Worm (Caenorhabditis elegans) whole organism, mixed stage, embryonic: ENCODE data around the gene C40H1.7.

Experiments
- M03D4.4 ChIP-seq: sonication (generic microtip); optimal IDR thresholded peaks from 2 replicates; lab custom pipeline; 2017; ENCODE audit warnings: mild to moderate bottlenecking, missing genetic modification characterization, missing compliant biosample characterization
- blmp-1 ChIP-seq: fragments of 150-350 bp; optimal IDR thresholded peaks from 2 replicates; lab custom pipeline; 2014; ENCODE audit warnings: missing biosample characterization, missing genetic modification characterization
- ceh-39 ChIP-seq: fragments of 150-350 bp; optimal IDR thresholded peaks from 2 replicates; lab custom pipeline; 2014; ENCODE audit warnings: missing biosample characterization, missing genetic modification characterization
- ceh-43 ChIP-seq: fragments of 200-800 bp; sonication (Bioruptor generic); optimal IDR thresholded peaks from 2 replicates; lab custom pipeline; 2018; ENCODE audit warnings: mild to moderate bottlenecking, missing genetic modification characterization, moderate library complexity, missing compliant biosample characterization
- ceh-83 ChIP-seq: fragments of 200-800 bp; sonication (Bioruptor generic); optimal IDR thresholded peaks from 2 replicates; lab custom pipeline; 2018; ENCODE audit warnings: mild to moderate bottlenecking, missing genetic modification characterization, missing compliant biosample characterization
- ces-1 ChIP-seq: fragments of 150-350 bp; optimal IDR thresholded peaks from 2 replicates; lab custom pipeline; 2014; ENCODE audit warnings: missing biosample characterization, missing genetic modification reagents, missing genetic modification characterization
- drap-1 ChIP-seq: fragments of 200-800 bp; sonication (Bioruptor generic); optimal IDR thresholded peaks from 3 replicates; lab custom pipeline; 2018; ENCODE audit warnings: mild to moderate bottlenecking, missing genetic modification characterization, missing compliant biosample characterization
- elt-1 ChIP-seq: sonication (generic microtip); optimal IDR thresholded peaks from 2 replicates; lab custom pipeline; 2017; ENCODE audit warnings: missing genetic modification characterization, mild to moderate bottlenecking, missing compliant biosample characterization, antibody characterized with exemption, moderate library complexity, borderline replicate concordance; ENCODE audit not compliant: insufficient read depth
- elt-3 ChIP-seq: fragments of 150-350 bp; optimal IDR thresholded peaks from 2 replicates; lab custom pipeline; 2014; ENCODE audit warnings: missing biosample characterization, missing genetic modification characterization
- ham-2 ChIP-seq: fragments of 200-800 bp; sonication (Bioruptor generic); optimal IDR thresholded peaks from 2 replicates; lab custom pipeline; 2018; ENCODE audit warnings: mild to moderate bottlenecking, missing genetic modification characterization, missing compliant biosample characterization
- hlh-1 ChIP-seq: fragments of 150-350 bp; optimal IDR thresholded peaks from 2 replicates; lab custom pipeline; 2014; ENCODE audit warnings: missing biosample characterization, missing genetic modification reagents, missing genetic modification characterization
- lin-13 ChIP-seq: fragments of 150-350 bp; optimal IDR thresholded peaks from 2 replicates; lab custom pipeline; 2014; ENCODE audit warnings: missing biosample characterization, missing genetic modification characterization
- lin-32 ChIP-seq: fragments of 200-800 bp; sonication (Bioruptor generic); optimal IDR thresholded peaks from 2 replicates; lab custom pipeline; 2018; ENCODE audit warnings: mild to moderate bottlenecking, missing genetic modification characterization, missing compliant biosample characterization
- mab-5 ChIP-seq: fragments of 150-350 bp; optimal IDR thresholded peaks from 2 replicates; lab custom pipeline; 2014; ENCODE audit warnings: missing biosample characterization, missing genetic modification characterization
- mep-1 ChIP-seq: fragments of 150-350 bp; optimal IDR thresholded peaks from 2 replicates; lab custom pipeline; 2017; ENCODE audit warnings: missing biosample characterization, missing genetic modification reagents, missing genetic modification characterization, inconsistent platforms
- mls-2 ChIP-seq: sonication (generic microtip); optimal IDR thresholded peaks from 2 replicates; lab custom pipeline; 2016; ENCODE audit warnings: mild to moderate bottlenecking, missing genetic modification characterization, moderate library complexity, missing compliant biosample characterization
- nhr-2 ChIP-seq: fragments of 150-350 bp; optimal IDR thresholded peaks from 2 replicates; lab custom pipeline; 2014; ENCODE audit warnings: missing biosample characterization, missing genetic modification characterization
- nhr-237 ChIP-seq: fragments of 150-350 bp; optimal IDR thresholded peaks from 2 replicates; lab custom pipeline; 2014; ENCODE audit warnings: missing biosample characterization, missing genetic modification characterization
- nhr-28 ChIP-seq: fragments of 150-350 bp; optimal IDR thresholded peaks from 2 replicates; lab custom pipeline; 2014; ENCODE audit warnings: missing biosample characterization, missing genetic modification characterization
- nhr-76 ChIP-seq: sonication (generic microtip); optimal IDR thresholded peaks from 2 replicates; lab custom pipeline; 2017; ENCODE audit warnings: missing biosample characterization, missing genetic modification characterization
- pha-4 ChIP-seq: fragments of 150-350 bp; optimal IDR thresholded peaks from 2 replicates; lab custom pipeline; 2018; ENCODE audit warnings: missing biosample characterization, missing genetic modification reagents, missing genetic modification characterization
- sem-2 ChIP-seq: fragments of 200-800 bp; sonication (Bioruptor generic); optimal IDR thresholded peaks from 2 replicates; lab custom pipeline; 2018; ENCODE audit warnings: mild to moderate bottlenecking, missing genetic modification characterization, missing compliant biosample characterization
- snpc-4 ChIP-seq: fragments of 150-350 bp; optimal IDR thresholded peaks from 2 replicates; lab custom pipeline; 2014; ENCODE audit warnings: missing biosample characterization, missing genetic modification characterization
- sptf-1 ChIP-seq: sonication (generic microtip); optimal IDR thresholded peaks from 2 replicates; lab custom pipeline; 2017; ENCODE audit warnings: mild to moderate bottlenecking, missing genetic modification characterization, moderate library complexity, missing compliant biosample characterization
- tbx-8 ChIP-seq: fragments of 200-800 bp; sonication (Bioruptor generic); optimal IDR thresholded peaks from 2 replicates; lab custom pipeline; 2018; ENCODE audit warnings: mild to moderate bottlenecking, missing genetic modification characterization, moderate library complexity, missing compliant biosample characterization
- unc-120 ChIP-seq: sonication (generic microtip); optimal IDR thresholded peaks from 2 replicates; lab custom pipeline; 2017; ENCODE audit warnings: missing genetic modification characterization, missing compliant biosample characterization; ENCODE audit not compliant: poor library complexity, severe bottlenecking
- unc-39 ChIP-seq: fragments of 150-350 bp; optimal IDR thresholded peaks from 2 replicates; lab custom pipeline; 2014; ENCODE audit warnings: missing biosample characterization, missing genetic modification characterization
- unc-62 ChIP-seq: fragments of 150-350 bp; optimal IDR thresholded peaks from 2 replicates; lab custom pipeline; 2014; ENCODE audit warnings: missing biosample characterization, missing genetic modification reagents, missing genetic modification characterization
- zip-8 ChIP-seq: fragments of 150-350 bp; optimal IDR thresholded peaks from 2 replicates; lab custom pipeline; 2014; ENCODE audit warnings: missing biosample characterization, missing genetic modification characterization
- ztf-11 ChIP-seq: fragments of 150-350 bp; optimal IDR thresholded peaks from 2 replicates; lab custom pipeline; 2014; ENCODE audit warnings: missing biosample characterization, missing genetic modification characterization

Gene C40H1.7

ce11 chrIII:9336807-9337206 lies 12.0 kb downstream of the C40H1.7 start:
- TF ChIP-seq ces-1 (GFP tag; lab: Kevin White, UChicago) (no peak), nhr-76 (no peak), M03D4.4 (no peak), ztf-11 (tag; lab: Kevin White, UChicago) (no peak), ham-2 (no peak), mab-5 (tag; lab: Kevin White, UChicago) (no peak), ceh-43 (GFP tag; lab: Kevin White, UChicago) (no peak), pha-4 (tag; lab: Kevin White, UChicago) (no peak), nhr-2 (tag; lab: Kevin White, UChicago) (no peak), sem-2 (no peak), sptf-1 (tag; lab: Kevin White, UChicago) (no peak), nhr-28 (tag; lab: Kevin White, UChicago) (no peak), blmp-1 (tag; lab: Kevin White, UChicago) (no peak), snpc-4 (tag; lab: Kevin White, UChicago) (no peak), unc-62 (no peak), unc-120 (tag; lab: Kevin White, UChicago) (no peak), mep-1 (no peak)

- TF ChIP-seq ceh-43 (GFP tag; lab: Kevin White, UChicago) = no peak
- no peak for TF ChIP-seq tbx-8 (GFP tag; lab: Kevin White, UChicago)
- no peak for TF ChIP-seq lin-13 (tag; lab: Kevin White, UChicago)
- no peak for TF ChIP-seq nhr-2 (tag; lab: Kevin White, UChicago)
- TF ChIP-seq lin-32 (GFP tag; lab: Kevin White, UChicago) = no peak
- TF ChIP-seq snpc-4 (tag; lab: Kevin White, UChicago) = no peak
- no peak for TF ChIP-seq unc-39 (tag; lab: Kevin White, UChicago)
- no peak for TF ChIP-seq nhr-237 (tag; lab: Kevin White, UChicago)
- TF ChIP-seq, all 35 proteins: peak for 0
These were observed 13.1 kb downstream of the C40H1.7 start for ce11 chrIII:9337968-9338367.

ce11 chrIII:9340025-9340424 lies 15.2 kb downstream of the C40H1.7 start:
- TF ChIP-seq ceh-83 = no peak
- no peak for TF ChIP-seq snpc-4 (tag; lab: Kevin White, UChicago)
- TF ChIP-seq ceh-43 (GFP tag; lab: Kevin White, UChicago) = no peak
- no peak for TF ChIP-seq ces-1 (GFP tag; lab: Kevin White, UChicago)
- TF ChIP-seq mls-2 (tag; lab: Kevin White, UChicago) = no peak
- TF ChIP-seq M03D4.4 = no peak
- TF ChIP-seq zip-8 (tag; lab: Kevin White, UChicago) = no peak
- no peak for TF ChIP-seq unc-120 (tag; lab: Kevin White, UChicago)
- no peak for TF ChIP-seq elt-1 (tag; lab: Kevin White, UChicago)
- no peak for TF ChIP-seq elt-3
- TF ChIP-seq nhr-237 (tag; lab: Kevin White, UChicago) = no peak

ce11 chrIII:9344347-9344746 lies 19.5 kb downstream of the C40H1.7 start, which contains the start of gene emb-9:
Gene emb-9, minus strand, starts transcription at chrIII:9344447.
- TF ChIP-seq lin-13 (tag; lab: Kevin White, UChicago) (no peak), mls-2 (tag; lab: Kevin White, UChicago) (no peak), drap-1 (GFP tag; lab: Kevin White, UChicago) (no peak), sem-2 (no peak), sptf-1 (tag; lab: Kevin White, UChicago) (no peak)
- TF ChIP-seq, all 35 proteins: peak for 0

ce11 chrIII:9346114-9346513 lies 21.3 kb downstream of the C40H1.7 start:
- TF ChIP-seq elt-3 = no peak
- TF ChIP-seq unc-120 (tag; lab: Kevin White, UChicago) = no peak
- TF ChIP-seq ceh-39 (tag; lab: Kevin White, UChicago) = no peak
- TF ChIP-seq ces-1 (GFP tag; lab: Kevin White, UChicago) = no peak
- TF ChIP-seq nhr-237 (tag; lab: Kevin White, UChicago) = no peak
- TF ChIP-seq hlh-1 (tag; lab: Kevin White, UChicago) = peak; percentile 99
- TF ChIP-seq unc-39 (tag; lab: Kevin White, UChicago) = no peak
- no peak for TF ChIP-seq ztf-11 (tag; lab: Kevin White, UChicago)
- TF ChIP-seq unc-62 = peak; percentile 98
- TF ChIP-seq, all 35 proteins: peak for 2
